Fruit fly (Drosophila melanogaster): ENCODE results near the gene Gnmt.

Gene Gnmt

DNA sequence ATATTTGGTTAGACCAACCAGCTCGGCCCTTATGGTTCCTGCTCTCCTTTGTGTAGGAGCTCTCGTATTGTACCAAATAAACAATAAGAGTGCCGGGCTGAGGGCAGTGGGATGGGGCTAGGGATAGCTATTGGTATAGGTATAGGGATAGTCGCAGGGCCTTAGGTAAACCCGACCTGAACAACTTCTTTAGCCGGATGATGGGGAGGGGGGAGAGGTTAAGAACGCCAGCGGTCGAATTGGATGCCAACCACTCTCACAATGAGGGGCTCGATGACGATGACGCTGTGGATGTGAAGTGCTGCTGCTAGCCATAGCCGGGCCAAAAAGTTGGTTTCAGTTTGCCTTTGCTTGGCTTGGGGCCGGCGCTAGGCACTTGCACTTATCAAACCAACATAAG, 27.1 kb upstream of the Gnmt start:
- TF ChIP-seq jim (GFP tag; optimal IDR thresholded peaks at IDR 0.05) = no peak
- TF ChIP-seq usp (GFP tag; optimal IDR thresholded peaks at IDR 0.05) = no peak

DNA sequence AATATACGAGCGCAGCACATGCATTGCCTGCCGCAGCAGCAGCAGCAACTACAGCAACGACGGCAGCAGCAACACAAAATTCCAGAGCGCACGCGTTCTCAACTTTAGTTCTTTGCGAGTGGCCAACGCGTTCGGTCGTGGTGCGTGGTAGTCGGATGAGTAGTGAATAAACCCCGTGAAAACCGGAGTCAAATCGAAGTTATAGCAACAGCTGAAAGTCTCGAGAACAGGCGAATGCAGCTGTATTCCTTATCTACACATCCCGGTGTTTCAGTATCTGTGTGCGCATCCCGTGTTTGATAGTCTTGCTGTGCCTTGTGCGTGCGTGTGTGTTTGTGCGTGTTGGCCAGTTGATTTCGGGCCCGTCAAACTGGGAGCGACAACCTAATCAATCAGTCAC, 26.5 kb upstream of the Gnmt start, which contains the start of gene Dtg:
TSS of gene Dtg (plus strand) at position 105 of the 400 bp plus-strand sequence.
- TF ChIP-seq CG32264 (GFP tag; optimal IDR thresholded peaks at IDR 0.05) = no peak
- no peak for TF ChIP-seq Myc (optimal IDR thresholded peaks at IDR 0.05)
- TF ChIP-seq pan (optimal IDR thresholded peaks at IDR 0.05) = no peak
- TF ChIP-seq ey (GFP tag; optimal IDR thresholded peaks at IDR 0.05) = no peak
- no peak for TF ChIP-seq Sp1 (GFP tag; optimal IDR thresholded peaks at IDR 0.05)
- no peak for TF ChIP-seq GATAd (GFP tag; optimal IDR thresholded peaks at IDR 0.05)
- no peak for TF ChIP-seq OdsH (GFP tag; optimal IDR thresholded peaks at IDR 0.05)
- no peak for TF ChIP-seq sage (GFP tag; optimal IDR thresholded peaks at IDR 0.05)
- TF ChIP-seq woc (GFP tag; optimal IDR thresholded peaks at IDR 0.05) = no peak
- no peak for TF ChIP-seq CG9705 (GFP tag; optimal IDR thresholded peaks at IDR 0.05)
- TF ChIP-seq tai (GFP tag; optimal IDR thresholded peaks at IDR 0.05) = no peak
- no peak for TF ChIP-seq Dfd (GFP tag; optimal IDR thresholded peaks at IDR 0.05)
- no peak for TF ChIP-seq dmrt93B (GFP tag; optimal IDR thresholded peaks at IDR 0.05)
- TF ChIP-seq usp (GFP tag; optimal IDR thresholded peaks at IDR 0.05) = no peak
- peak; percentile 64 for TF ChIP-seq Vsx2 (GFP tag; optimal IDR thresholded peaks at IDR 0.05; ENCODE audit: partially characterized antibody)
- no peak for TF ChIP-seq sv (GFP tag; optimal IDR thresholded peaks at IDR 0.05)
- TF ChIP-seq foxo (GFP tag; optimal IDR thresholded peaks at IDR 0.05) = no peak
- TF ChIP-seq jim (GFP tag; optimal IDR thresholded peaks at IDR 0.05) = no peak
- TF ChIP-seq Hnf4 (GFP tag; optimal IDR thresholded peaks at IDR 0.05) = no peak
- no peak for TF ChIP-seq dsf (GFP tag; optimal IDR thresholded peaks at IDR 0.05; ENCODE audit: borderline replicate concordance)
- no peak for TF ChIP-seq Abd-B (GFP tag; optimal IDR thresholded peaks at IDR 0.05)
- TF ChIP-seq Hr83 (GFP tag; optimal IDR thresholded peaks at IDR 0.05; ENCODE audit: poor library complexity, severe bottlenecking) = peak; percentile 11
- TF ChIP-seq h (GFP tag; optimal IDR thresholded peaks at IDR 0.05) = no peak
- no peak for TF ChIP-seq dl (GFP tag; optimal IDR thresholded peaks at IDR 0.05; ENCODE audit: insufficient read depth in 1 of 2, partially characterized antibody in 2 of 2)
- no peak for TF ChIP-seq Rel (GFP tag; optimal IDR thresholded peaks at IDR 0.05)
- peak; percentile 6 for TF ChIP-seq Rel (tag; optimal IDR thresholded peaks at IDR 0.05)
- no peak for TF ChIP-seq Mio (GFP tag; optimal IDR thresholded peaks at IDR 0.05)
- no peak for TF ChIP-seq N (GFP tag; optimal IDR thresholded peaks at IDR 0.05)
- TF ChIP-seq rgr (GFP tag; optimal IDR thresholded peaks at IDR 0.05) = no peak
- TF ChIP-seq fru (GFP tag; optimal IDR thresholded peaks at IDR 0.05) = peak; percentile 22
- no peak for TF ChIP-seq Jra (GFP tag; optimal IDR thresholded peaks at IDR 0.05)
- no peak for TF ChIP-seq Hr78 (GFP tag; optimal IDR thresholded peaks at IDR 0.05)
- TF ChIP-seq lola (GFP tag; optimal IDR thresholded peaks at IDR 0.05) = no peak
- no peak for TF ChIP-seq psq (GFP tag; optimal IDR thresholded peaks at IDR 0.05)
- no peak for TF ChIP-seq HLH106 (tag; optimal IDR thresholded peaks at IDR 0.05)
- no peak for TF ChIP-seq Dif (GFP tag; optimal IDR thresholded peaks at IDR 0.05; ENCODE audit: partially characterized antibody)
- no peak for TF ChIP-seq CrebA (GFP tag; optimal IDR thresholded peaks at IDR 0.05; ENCODE audit: borderline replicate concordance)
- TF ChIP-seq brk (GFP tag; optimal IDR thresholded peaks at IDR 0.05) = no peak
- peak; percentile 45 for TF ChIP-seq br (GFP tag; optimal IDR thresholded peaks at IDR 0.05)

DNA sequence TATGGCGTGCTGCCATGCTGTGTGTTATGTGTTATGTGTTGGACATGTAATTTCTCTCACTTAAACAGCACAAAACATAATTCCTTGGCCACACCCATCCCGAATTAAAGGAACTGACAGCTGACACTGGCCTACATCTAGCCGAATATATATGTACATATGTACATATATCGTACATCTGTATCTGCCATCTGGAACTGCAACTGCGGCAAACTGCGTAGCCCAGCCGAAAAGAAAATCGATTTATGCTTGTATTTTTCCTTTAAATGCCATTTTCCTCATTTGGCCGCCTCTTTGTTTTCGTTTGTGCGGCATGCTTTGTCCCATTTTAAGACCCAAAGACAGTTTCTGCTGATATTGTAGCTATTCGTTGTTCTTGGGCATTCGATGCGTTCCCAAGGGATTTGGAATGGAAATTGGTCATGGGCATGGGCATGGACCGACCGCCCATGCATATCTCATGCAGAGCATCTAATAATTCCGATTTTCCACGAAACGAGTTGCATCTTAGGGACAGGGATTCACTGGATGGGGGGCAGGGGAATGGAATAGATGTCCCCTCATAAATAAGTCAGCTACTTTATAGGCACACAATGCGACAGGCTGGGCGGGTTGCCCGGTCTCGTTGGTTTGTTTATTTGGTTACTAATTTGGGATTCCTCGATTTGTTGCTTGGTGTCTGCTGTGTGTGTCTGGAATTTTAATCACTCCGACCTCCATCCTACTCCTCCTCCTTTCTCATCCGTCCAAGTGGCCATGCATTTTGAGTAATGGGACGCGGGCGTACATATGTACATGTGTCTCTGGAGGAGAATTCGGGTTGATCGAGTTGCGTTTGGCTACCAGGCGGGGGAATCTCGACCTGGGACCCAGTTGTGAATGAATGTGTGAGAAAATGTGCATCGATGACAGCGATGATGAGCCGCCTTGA, 25.0 kb upstream of the Gnmt start:
- TF ChIP-seq dsf (GFP tag; optimal IDR thresholded peaks at IDR 0.05; ENCODE audit: borderline replicate concordance) = no peak
- no peak for TF ChIP-seq Jra (GFP tag; optimal IDR thresholded peaks at IDR 0.05)
- TF ChIP-seq Dfd (GFP tag; optimal IDR thresholded peaks at IDR 0.05) = no peak
- no peak for TF ChIP-seq CG9705 (GFP tag; optimal IDR thresholded peaks at IDR 0.05)
- no peak for TF ChIP-seq br (GFP tag; optimal IDR thresholded peaks at IDR 0.05)
- TF ChIP-seq Mio (GFP tag; optimal IDR thresholded peaks at IDR 0.05) = no peak
- no peak for TF ChIP-seq brk (GFP tag; optimal IDR thresholded peaks at IDR 0.05)
- no peak for TF ChIP-seq ey (GFP tag; optimal IDR thresholded peaks at IDR 0.05)
- no peak for TF ChIP-seq foxo (GFP tag; optimal IDR thresholded peaks at IDR 0.05)
- no peak for TF ChIP-seq Sp1 (GFP tag; optimal IDR thresholded peaks at IDR 0.05)
- TF ChIP-seq dl (GFP tag; optimal IDR thresholded peaks at IDR 0.05; ENCODE audit: insufficient read depth in 1 of 2, partially characterized antibody in 2 of 2) = no peak
- TF ChIP-seq GATAd (GFP tag; optimal IDR thresholded peaks at IDR 0.05) = no peak
- no peak for TF ChIP-seq N (GFP tag; optimal IDR thresholded peaks at IDR 0.05)
